Fruit fly (Drosophila melanogaster) whole organism, adult: ENCODE results near the gene fng.

Experiments used
- CG11617 ChIP-seq: fragments of 200-800 bp; sonication (Bioruptor generic); optimal IDR thresholded peaks from 2 replicates; lab custom pipeline; 2017; ENCODE audit warnings: mild to moderate bottlenecking, missing biosample characterization, missing genetic modification reagents, missing genetic modification characterization
- CG12768 ChIP-seq: fragments of 200-800 bp; sonication (Bioruptor generic); optimal IDR thresholded peaks from 2 replicates; lab custom pipeline; 2017; ENCODE audit warnings: missing biosample characterization, missing genetic modification characterization, mild to moderate bottlenecking, moderate library complexity, missing genetic modification reagents
- CG14711 ChIP-seq: fragments of 200-800 bp; sonication (Bioruptor generic); optimal IDR thresholded peaks from 2 replicates; lab custom pipeline; 2018; ENCODE audit warnings: missing biosample characterization, mild to moderate bottlenecking, missing genetic modification characterization, moderate library complexity
- CG1620 ChIP-seq: fragments of 200-800 bp; sonication (Bioruptor generic); optimal IDR thresholded peaks from 2 replicates; lab custom pipeline; 2016; ENCODE audit warnings: missing biosample characterization, missing genetic modification characterization
- CG33017 ChIP-seq: fragments of 200-800 bp; sonication (Bioruptor generic); optimal IDR thresholded peaks from 2 replicates; lab custom pipeline; 2018; ENCODE audit warnings: missing biosample characterization, mild to moderate bottlenecking, missing genetic modification characterization, moderate library complexity
- CG5204 ChIP-seq: fragments of 200-800 bp; sonication (Bioruptor generic); optimal IDR thresholded peaks from 2 replicates; lab custom pipeline; 2016; ENCODE audit warnings: missing biosample characterization, missing genetic modification characterization
- CG7045 ChIP-seq: fragments of 200-800 bp; sonication (Bioruptor generic); optimal IDR thresholded peaks from 2 replicates; lab custom pipeline; 2017; ENCODE audit warnings: missing biosample characterization, mild to moderate bottlenecking, missing genetic modification characterization
- CG7101 ChIP-seq: fragments of 200-800 bp; sonication (Bioruptor generic); optimal IDR thresholded peaks from 2 replicates; lab custom pipeline; 2018; ENCODE audit warnings: missing biosample characterization, mild to moderate bottlenecking, missing genetic modification characterization, moderate library complexity
- Clk ChIP-seq: fragments of 200-800 bp; sonication (Bioruptor generic); optimal IDR thresholded peaks from 2 replicates; lab custom pipeline; 2017; ENCODE audit warnings: missing biosample characterization, missing genetic modification characterization
- Crg-1 ChIP-seq: fragments of 200-800 bp; sonication (Bioruptor generic); optimal IDR thresholded peaks from 2 replicates; lab custom pipeline; 2016; ENCODE audit warnings: missing biosample characterization, missing genetic modification characterization
- Hr96 ChIP-seq: fragments of 200-800 bp; sonication (Bioruptor generic); optimal IDR thresholded peaks from 2 replicates; lab custom pipeline; 2016; ENCODE audit warnings: missing biosample characterization, missing genetic modification characterization
- Mnt ChIP-seq: fragments of 200-800 bp; sonication (Bioruptor generic); optimal IDR thresholded peaks from 2 replicates; lab custom pipeline; 2016; ENCODE audit warnings: missing biosample characterization, mild to moderate bottlenecking, missing genetic modification characterization
- bab1 ChIP-seq: fragments of 200-800 bp; sonication (Bioruptor generic); optimal IDR thresholded peaks from 3 replicates; lab custom pipeline; 2019; ENCODE audit warnings: missing biosample characterization, mild to moderate bottlenecking, missing genetic modification characterization, moderate library complexity
- cic ChIP-seq: fragments of 200-800 bp; sonication (Bioruptor generic); optimal IDR thresholded peaks from 2 replicates; lab custom pipeline; 2017; ENCODE audit warnings: missing biosample characterization, mild to moderate bottlenecking, missing genetic modification characterization, moderate library complexity
- cnc ChIP-seq, 2 experiments: fragments of >200 bp; optimal IDR thresholded peaks; 2 replicates each; lab custom pipeline; 2017
- kay ChIP-seq: fragments of 200-800 bp; sonication (Bioruptor generic); peaks from one replicate; lab custom pipeline; 2016; ENCODE audit warnings: missing biosample characterization, missing genetic modification characterization, borderline replicate concordance
- ovo ChIP-seq: fragments of 200-800 bp; sonication (Bioruptor generic); optimal IDR thresholded peaks from 2 replicates; lab custom pipeline; 2016; ENCODE audit warnings: missing biosample characterization, missing genetic modification characterization
- pad ChIP-seq: fragments of 200-800 bp; sonication (Bioruptor generic); optimal IDR thresholded peaks from 3 replicates; lab custom pipeline; 2017; ENCODE audit warnings: missing biosample characterization, missing genetic modification characterization, mild to moderate bottlenecking, moderate library complexity, missing genetic modification reagents
- tj ChIP-seq: fragments of 200-800 bp; sonication (Bioruptor generic); optimal IDR thresholded peaks from 3 replicates; lab custom pipeline; 2017; ENCODE audit warnings: missing biosample characterization, mild to moderate bottlenecking, missing genetic modification characterization, moderate library complexity
- toe ChIP-seq: fragments of 200-800 bp; sonication (Bioruptor generic); optimal IDR thresholded peaks from 2 replicates; lab custom pipeline; 2016; ENCODE audit warnings: missing biosample characterization, missing genetic modification characterization

Gene fng

dm6 chr3L:20974600-20974999 lies 25.3 kb upstream of the fng start, which contains the start of gene CG33286:
CG33286 (minus strand) TSS chr3L:20974700.
- TF ChIP-seq pad: no peak
- no peak for TF ChIP-seq CG11617 (GFP tag; lab: Kevin White, UChicago)
- TF ChIP-seq kay (GFP tag; lab: Kevin White, UChicago): no peak
- TF ChIP-seq CG5204: no peak
- TF ChIP-seq CG33017 (tag; lab: Kevin White, UChicago): no peak
- no peak for TF ChIP-seq Mnt
- no peak for TF ChIP-seq tj (GFP tag; lab: Kevin White, UChicago)
- no peak for TF ChIP-seq bab1 (GFP tag; lab: Kevin White, UChicago)
- no peak for TF ChIP-seq CG1620 (GFP tag; lab: Kevin White, UChicago)
- no peak for TF ChIP-seq toe (GFP tag; lab: Kevin White, UChicago)
- TF ChIP-seq Hr96 (GFP tag; lab: Kevin White, UChicago): no peak
- TF ChIP-seq CG7101 (tag; lab: Kevin White, UChicago): no peak
- no peak for TF ChIP-seq Clk (GFP tag; lab: Kevin White, UChicago)
- TF ChIP-seq Crg-1 (GFP tag; lab: Kevin White, UChicago): no peak

- TF ChIP-seq tj (GFP tag; lab: Kevin White, UChicago) (no peak), bab1 (GFP tag; lab: Kevin White, UChicago) (no peak), CG5204 (no peak), CG33017 (tag; lab: Kevin White, UChicago) (no peak), Hr96 (GFP tag; lab: Kevin White, UChicago) (no peak), ovo (GFP tag; lab: Kevin White, UChicago) (no peak), toe (GFP tag; lab: Kevin White, UChicago) (no peak), Mnt (no peak), CG11617 (GFP tag; lab: Kevin White, UChicago) (no peak), Crg-1 (GFP tag; lab: Kevin White, UChicago) (no peak), CG14711 (tag; lab: Kevin White, UChicago) (no peak)
Measured at dm6 chr3L:20970563-20970962, 21.3 kb upstream of the fng start, which contains the start of gene CG33287. CG33287 (minus strand) TSS chr3L:20970663.

- TF ChIP-seq cic (GFP tag; lab: Kevin White, UChicago) (no peak), CG11617 (GFP tag; lab: Kevin White, UChicago) (no peak), Crg-1 (GFP tag; lab: Kevin White, UChicago) (no peak), CG5204 (no peak), kay (GFP tag; lab: Kevin White, UChicago) (no peak), Clk (GFP tag; lab: Kevin White, UChicago) (no peak), cnc (optimal IDR thresholded peaks at IDR 0.05; lab: Kevin White, UChicago) (no peak), toe (GFP tag; lab: Kevin White, UChicago) (no peak), CG14711 (tag; lab: Kevin White, UChicago) (no peak), bab1 (GFP tag; lab: Kevin White, UChicago) (no peak), Mnt (no peak), CG12768 (GFP tag; lab: Kevin White, UChicago) (no peak)
Measured at dm6 chr3L:20966662-20967061, 17.4 kb upstream of the fng start, which contains the start of gene CG12983. CG12983 (minus strand) TSS chr3L:20966762.

dm6 chr3L:20962455-20962854 lies 13.1 kb upstream of the fng start, which contains the start of gene CG10587:
CG10587 (minus strand) TSS chr3L:20962555.
- no peak for TF ChIP-seq CG7101 (tag; lab: Kevin White, UChicago)
- TF ChIP-seq Crg-1 (GFP tag; lab: Kevin White, UChicago): no peak
- no peak for TF ChIP-seq CG1620 (GFP tag; lab: Kevin White, UChicago)
- no peak for TF ChIP-seq CG7045

- no peak for TF ChIP-seq cic (GFP tag; lab: Kevin White, UChicago)
- no peak for TF ChIP-seq CG7101 (tag; lab: Kevin White, UChicago)
- TF ChIP-seq toe (GFP tag; lab: Kevin White, UChicago): no peak
- TF ChIP-seq CG11617 (GFP tag; lab: Kevin White, UChicago): no peak
Measured at dm6 chr3L:20961286-20961685, 12.0 kb upstream of the fng start, which contains the start of gene CG11037. CG11037 (minus strand) TSS chr3L:20961386.

dm6 chr3L:20956650-20957049 lies 7.3 kb upstream of the fng start, which contains the start of the genes Sems and CG10588:
Sems (minus strand) TSS chr3L:20956750.
CG10588 (plus strand) TSS chr3L:20956934.
- TF ChIP-seq CG11617 (GFP tag; lab: Kevin White, UChicago) (no peak), cnc (optimal IDR thresholded peaks at IDR 0.05; lab: Kevin White, UChicago) (no peak), bab1 (GFP tag; lab: Kevin White, UChicago) (no peak), kay (GFP tag; lab: Kevin White, UChicago) (no peak), ovo (GFP tag; lab: Kevin White, UChicago) (no peak), Hr96 (GFP tag; lab: Kevin White, UChicago) (no peak), CG33017 (tag; lab: Kevin White, UChicago) (no peak), CG7045 (no peak), CG14711 (tag; lab: Kevin White, UChicago) (no peak)

- no peak for TF ChIP-seq pad
- TF ChIP-seq bab1 (GFP tag; lab: Kevin White, UChicago): no peak
- TF ChIP-seq Crg-1 (GFP tag; lab: Kevin White, UChicago): no peak
- TF ChIP-seq CG33017 (tag; lab: Kevin White, UChicago): no peak
- TF ChIP-seq CG11617 (GFP tag; lab: Kevin White, UChicago): no peak
- TF ChIP-seq CG1620 (GFP tag; lab: Kevin White, UChicago): no peak
- no peak for TF ChIP-seq CG7045
- no peak for TF ChIP-seq tj (GFP tag; lab: Kevin White, UChicago)
- no peak for TF ChIP-seq CG5204
- no peak for TF ChIP-seq CG12768 (GFP tag; lab: Kevin White, UChicago)
- TF ChIP-seq cnc (optimal IDR thresholded peaks at IDR 0.05; lab: Kevin White, UChicago): no peak
- TF ChIP-seq Mnt: no peak
- no peak for TF ChIP-seq CG14711 (tag; lab: Kevin White, UChicago)
Measured at dm6 chr3L:20954118-20954517, 4.8 kb upstream of the fng start.
